Fruit fly (Drosophila melanogaster): ENCODE data around the gene Mcm10.

The Mcm10 gene

dm6 chr2L:21141714-21142500 is 37.8 kb upstream of the Mcm10 start, which contains the start of gene Dap160 (continued):
- TF ChIP-seq Dfd (GFP tag; optimal IDR thresholded peaks at IDR 0.05): no peak
- no peak for TF ChIP-seq phol (tag; optimal IDR thresholded peaks at IDR 0.05)
- TF ChIP-seq Sry-δ (GFP tag; optimal IDR thresholded peaks at IDR 0.05): peak; percentile 50
- no peak for TF ChIP-seq CG12391 (tag; optimal IDR thresholded peaks at IDR 0.05)
- no peak for TF ChIP-seq CG15073 (GFP tag; optimal IDR thresholded peaks at IDR 0.05)
- TF ChIP-seq CG5245 (GFP tag; optimal IDR thresholded peaks at IDR 0.05): no peak
- no peak for TF ChIP-seq Hr78 (GFP tag; optimal IDR thresholded peaks at IDR 0.05)
- no peak for TF ChIP-seq CG8765 (GFP tag; IDR thresholded peaks at IDR 0.05)
- TF ChIP-seq bbx (GFP tag; IDR thresholded peaks at IDR 0.05; ENCODE audit: partially characterized antibody): peak; percentile 76
- TF ChIP-seq knrl (GFP tag; IDR thresholded peaks at IDR 0.05; ENCODE audit: partially characterized antibody): peak; percentile 68
- TF ChIP-seq sim (GFP tag; IDR thresholded peaks at IDR 0.05): no peak
- no peak for TF ChIP-seq bsh (GFP tag; optimal IDR thresholded peaks at IDR 0.05)
- no peak for TF ChIP-seq Dad (GFP tag; optimal IDR thresholded peaks at IDR 0.05)
- no peak for TF ChIP-seq CG8281 (tag; optimal IDR thresholded peaks at IDR 0.05)
- TF ChIP-seq Hr39 (optimal IDR thresholded peaks at IDR 0.05): no peak
- TF ChIP-seq CG30020 (tag; optimal IDR thresholded peaks at IDR 0.05): peak; percentile 10
- TF ChIP-seq CG17186 (GFP tag; optimal IDR thresholded peaks at IDR 0.05): no peak
- TF ChIP-seq CG12104 (GFP tag; optimal IDR thresholded peaks at IDR 0.05): no peak
- peak; percentile 91 for TF ChIP-seq MESR4 (GFP tag; optimal IDR thresholded peaks at IDR 0.05)
- peak; percentile 79 for TF ChIP-seq Med (GFP tag)
- no peak for TF ChIP-seq odd (GFP tag; optimal IDR thresholded peaks at IDR 0.05)
- no peak for TF ChIP-seq hkb (optimal IDR thresholded peaks at IDR 0.05)
- no peak for TF ChIP-seq hkb (GFP tag; IDR thresholded peaks at IDR 0.05)
- no peak for TF ChIP-seq CG12219 (GFP tag; optimal IDR thresholded peaks at IDR 0.05)
- no peak for TF ChIP-seq CG15601 (tag; optimal IDR thresholded peaks at IDR 0.05)
- TF ChIP-seq wdn (GFP tag; IDR thresholded peaks at IDR 0.05): no peak
- TF ChIP-seq ac (GFP tag; optimal IDR thresholded peaks at IDR 0.05): no peak
- TF ChIP-seq rib (GFP tag; IDR thresholded peaks at IDR 0.05): no peak
- TF ChIP-seq ab (GFP tag; optimal IDR thresholded peaks at IDR 0.05): no peak
- TF ChIP-seq Ssrp (tag; optimal IDR thresholded peaks at IDR 0.05): no peak
- no peak for TF ChIP-seq CG30403 (GFP tag; optimal IDR thresholded peaks at IDR 0.05)
- no peak for TF ChIP-seq CG1832 (GFP tag; optimal IDR thresholded peaks at IDR 0.05)
- TF ChIP-seq en (GFP tag; optimal IDR thresholded peaks at IDR 0.05): no peak
- no peak for TF ChIP-seq pita (GFP tag; optimal IDR thresholded peaks at IDR 0.05)
- no peak for TF ChIP-seq sc (optimal IDR thresholded peaks at IDR 0.05)
- no peak for TF ChIP-seq sc (GFP tag; optimal IDR thresholded peaks at IDR 0.05)
- TF ChIP-seq CG17359 (tag; optimal IDR thresholded peaks at IDR 0.05): no peak
- no peak for TF ChIP-seq tup (GFP tag; optimal IDR thresholded peaks at IDR 0.05)
- no peak for TF ChIP-seq Antp (GFP tag; optimal IDR thresholded peaks at IDR 0.05)
- TF ChIP-seq CG10274 (GFP tag; optimal IDR thresholded peaks at IDR 0.05): no peak
- TF ChIP-seq nerfin-2 (GFP tag; IDR thresholded peaks at IDR 0.05; ENCODE audit: partially characterized antibody): peak; percentile 67
- no peak for TF ChIP-seq ftz-f1 (GFP tag; optimal IDR thresholded peaks at IDR 0.05)
- TF ChIP-seq CG6272 (GFP tag; IDR thresholded peaks at IDR 0.05): no peak
- TF ChIP-seq Jarid2 (GFP tag; optimal IDR thresholded peaks at IDR 0.05): no peak
- no peak for TF ChIP-seq CG11723 (GFP tag; optimal IDR thresholded peaks at IDR 0.05)
- no peak for TF ChIP-seq Dip2 (GFP tag; IDR thresholded peaks at IDR 0.05)
- TF ChIP-seq emc (GFP tag; optimal IDR thresholded peaks at IDR 0.05): no peak
- TF ChIP-seq disco-r (GFP tag; optimal IDR thresholded peaks at IDR 0.05): no peak
- no peak for TF ChIP-seq dimm (GFP tag; IDR thresholded peaks at IDR 0.05)
- no peak for TF ChIP-seq Atf6 (GFP tag; IDR thresholded peaks at IDR 0.05)
- TF ChIP-seq tin (GFP tag; optimal IDR thresholded peaks at IDR 0.05): no peak
